Fruit fly (Drosophila melanogaster): Measurements from ENCODE around the gene RpS19b.

The RpS19b gene

DNA sequence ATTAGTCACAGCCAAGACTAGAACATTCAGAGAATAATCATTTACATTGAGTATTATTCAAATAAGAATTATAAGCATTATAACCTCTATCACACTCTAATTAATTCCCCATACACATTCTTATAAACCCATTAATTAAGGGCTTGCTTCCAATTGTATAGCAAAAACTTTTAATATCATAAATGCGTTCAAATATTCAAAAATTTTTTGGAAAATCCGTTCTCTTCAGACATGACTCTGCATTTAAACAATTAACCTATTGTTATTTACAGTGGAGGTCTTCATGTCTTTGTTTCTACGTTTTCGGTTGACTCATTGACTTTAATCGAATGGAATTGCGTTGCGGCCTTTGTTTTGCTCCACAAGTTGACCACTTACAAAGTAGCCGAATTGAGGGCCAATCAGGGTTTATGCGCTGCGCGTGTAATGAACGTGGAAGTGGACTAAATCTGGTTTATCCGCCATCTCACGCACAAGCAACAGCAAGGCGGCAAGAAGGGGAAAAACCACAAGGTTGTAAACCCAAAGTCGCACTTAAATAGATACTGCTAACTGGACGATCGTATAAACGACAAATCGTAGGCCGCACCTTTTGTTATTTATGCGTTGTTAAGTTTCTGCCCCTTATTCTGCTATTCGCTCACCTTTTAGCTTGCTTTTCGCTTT is 12.3 kb downstream of the RpS19b start:
- TF ChIP-seq Pif1A (GFP tag; optimal IDR thresholded peaks at IDR 0.05) (peak; percentile 6), D1 (tag; optimal IDR thresholded peaks at IDR 0.05) (no peak), Pif1B (GFP tag; optimal IDR thresholded peaks at IDR 0.05) (no peak), CG4496 (GFP tag; IDR thresholded peaks at IDR 0.05) (peak; percentile 74), fd96Ca (GFP tag; IDR thresholded peaks at IDR 0.05) (peak; percentile 62; the same call in 2 of the 3 replicates), rn (GFP tag; IDR thresholded peaks at IDR 0.05) (no peak), Snoo (tag; optimal IDR thresholded peaks at IDR 0.05) (peak; percentile 52), CG9948 (tag; optimal IDR thresholded peaks at IDR 0.05) (peak; percentile 33), CG15710 (tag; optimal IDR thresholded peaks at IDR 0.05) (peak; percentile 58), CG13204 (GFP tag; optimal IDR thresholded peaks at IDR 0.05) (no peak), CG8159 (tag; optimal IDR thresholded peaks at IDR 0.05) (peak; percentile 51), EcR (GFP tag; optimal IDR thresholded peaks at IDR 0.05) (peak; percentile 62), CG32121 (GFP tag; IDR thresholded peaks at IDR 0.05) (peak; percentile 24; the same call in 1 of the 2 replicates), CG34367 (tag; optimal IDR thresholded peaks at IDR 0.05) (peak; percentile 37), Ets98B (GFP tag; IDR thresholded peaks at IDR 0.05) (peak; percentile 52), gl (tag; optimal IDR thresholded peaks at IDR 0.05) (peak; percentile 44), CG10348 (GFP tag; IDR thresholded peaks at IDR 0.05) (no peak), CG8301 (tag; optimal IDR thresholded peaks at IDR 0.05) (no peak), CG12605 (GFP tag; IDR thresholded peaks at IDR 0.05) (no peak), CG17806 (tag; optimal IDR thresholded peaks at IDR 0.05) (peak; percentile 36), CG14655 (GFP tag; optimal IDR thresholded peaks at IDR 0.05) (no peak)

DNA sequence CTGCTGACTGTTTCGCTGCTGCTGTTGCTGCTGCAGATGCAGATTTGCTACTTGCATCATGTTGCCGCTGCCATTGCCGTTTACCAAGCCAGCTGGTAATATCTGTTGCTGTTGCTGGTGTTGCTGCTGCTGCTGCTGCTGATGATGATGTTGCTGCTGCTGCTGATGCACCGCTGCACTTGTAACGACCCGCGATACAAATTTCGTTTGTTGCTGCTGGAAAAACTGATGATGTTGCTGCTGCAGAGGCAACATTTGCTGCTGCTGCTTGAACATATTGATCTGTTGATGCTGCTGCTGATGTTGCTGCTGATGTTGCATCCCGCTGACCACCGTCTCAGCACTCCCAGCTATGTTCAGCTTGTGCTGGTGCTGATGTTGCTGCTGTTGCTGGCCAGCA is 12.9 kb downstream of the RpS19b start:
- no peak for TF ChIP-seq EcR (GFP tag; optimal IDR thresholded peaks at IDR 0.05)
- no peak for TF ChIP-seq CG14655 (GFP tag; optimal IDR thresholded peaks at IDR 0.05)
- no peak for TF ChIP-seq CG10348 (GFP tag; IDR thresholded peaks at IDR 0.05)
- TF ChIP-seq gl (tag; optimal IDR thresholded peaks at IDR 0.05) = no peak
- no peak for TF ChIP-seq CG12605 (GFP tag; IDR thresholded peaks at IDR 0.05)
- TF ChIP-seq CG32121 (GFP tag; IDR thresholded peaks at IDR 0.05) = no peak
- no peak for TF ChIP-seq Pif1B (GFP tag; optimal IDR thresholded peaks at IDR 0.05)
- TF ChIP-seq CG17806 (tag; optimal IDR thresholded peaks at IDR 0.05) = no peak
- TF ChIP-seq D1 (tag; optimal IDR thresholded peaks at IDR 0.05) = no peak
- no peak for TF ChIP-seq CG13204 (GFP tag; optimal IDR thresholded peaks at IDR 0.05)
- no peak for TF ChIP-seq Pif1A (GFP tag; optimal IDR thresholded peaks at IDR 0.05)
- no peak for TF ChIP-seq CG9948 (tag; optimal IDR thresholded peaks at IDR 0.05)
- TF ChIP-seq CG15710 (tag; optimal IDR thresholded peaks at IDR 0.05) = no peak

DNA sequence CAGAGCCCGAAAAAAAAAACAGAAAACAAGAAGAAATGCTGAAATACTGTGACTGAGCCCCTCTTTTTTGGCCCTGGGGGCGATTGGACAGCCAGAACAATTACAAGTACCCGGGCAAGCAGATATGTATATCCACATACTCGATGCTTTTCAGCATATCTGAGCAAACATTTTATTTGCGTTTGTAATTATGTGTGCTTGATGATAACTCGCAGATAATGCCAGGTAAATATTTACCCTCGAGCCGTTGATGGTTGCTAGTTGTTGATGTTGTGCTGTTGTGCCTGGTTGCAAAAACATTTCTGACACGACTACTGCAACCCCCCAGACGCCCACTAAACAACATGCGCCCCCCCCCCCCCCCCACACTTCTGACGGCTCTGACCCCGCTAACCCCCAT is 14.0 kb downstream of the RpS19b start:
- TF ChIP-seq CG4496 (GFP tag; IDR thresholded peaks at IDR 0.05) = no peak
- peak; percentile 5 for TF ChIP-seq gl (tag; optimal IDR thresholded peaks at IDR 0.05)
- TF ChIP-seq EcR (GFP tag; optimal IDR thresholded peaks at IDR 0.05) = no peak
- no peak for TF ChIP-seq CG17806 (tag; optimal IDR thresholded peaks at IDR 0.05)
- TF ChIP-seq CG10348 (GFP tag; IDR thresholded peaks at IDR 0.05) = no peak
- no peak for TF ChIP-seq Pif1A (GFP tag; optimal IDR thresholded peaks at IDR 0.05)
- no peak for TF ChIP-seq rn (GFP tag; IDR thresholded peaks at IDR 0.05)
- TF ChIP-seq CG14655 (GFP tag; optimal IDR thresholded peaks at IDR 0.05) = no peak

DNA sequence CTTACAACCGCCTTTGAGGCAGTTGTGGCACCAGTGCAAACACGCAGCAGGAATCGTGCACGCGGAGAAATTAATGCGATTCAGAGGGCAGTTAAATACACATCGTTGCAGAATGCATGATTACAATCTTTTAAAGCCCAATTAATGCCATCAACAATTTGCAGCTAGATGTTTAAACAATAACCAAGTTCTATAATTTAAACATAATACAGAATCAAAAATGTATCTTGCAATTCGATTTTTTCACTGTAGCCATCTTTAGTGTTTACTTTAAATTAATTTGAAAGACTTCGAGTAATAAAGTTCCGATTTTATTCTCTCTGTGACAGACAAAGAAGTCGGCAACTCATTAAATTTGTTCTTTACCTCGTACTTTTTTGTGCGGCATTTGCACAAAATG is 17.4 kb downstream of the RpS19b start:
- TF ChIP-seq Pif1B (GFP tag; optimal IDR thresholded peaks at IDR 0.05) (peak; percentile 75), CG34367 (tag; optimal IDR thresholded peaks at IDR 0.05) (peak; percentile 90), CG8301 (tag; optimal IDR thresholded peaks at IDR 0.05) (peak; percentile 78), fd96Ca (GFP tag; IDR thresholded peaks at IDR 0.05) (peak; percentile 70), CG17806 (tag; optimal IDR thresholded peaks at IDR 0.05) (peak; percentile 93), rn (GFP tag; IDR thresholded peaks at IDR 0.05) (0 out of 2 replicates have a peak, but pooled peaks have one; percentile 27), CG32121 (GFP tag; IDR thresholded peaks at IDR 0.05) (no peak), CG14655 (GFP tag; optimal IDR thresholded peaks at IDR 0.05) (peak; percentile 83), CG15710 (tag; optimal IDR thresholded peaks at IDR 0.05) (peak; percentile 91), CG9948 (tag; optimal IDR thresholded peaks at IDR 0.05) (peak; percentile 92), CG12605 (GFP tag; IDR thresholded peaks at IDR 0.05) (no peak; the same call in 1 of the 2 replicates), CG10348 (GFP tag; IDR thresholded peaks at IDR 0.05) (no peak), D1 (tag; optimal IDR thresholded peaks at IDR 0.05) (peak; percentile 82), Snoo (tag; optimal IDR thresholded peaks at IDR 0.05) (peak; percentile 82), CG8159 (tag; optimal IDR thresholded peaks at IDR 0.05) (peak; percentile 94), CG4496 (GFP tag; IDR thresholded peaks at IDR 0.05) (peak; percentile 61; the same call in 2 of the 3 replicates), EcR (GFP tag; optimal IDR thresholded peaks at IDR 0.05) (no peak), CG13204 (GFP tag; optimal IDR thresholded peaks at IDR 0.05) (peak; percentile 62), Pif1A (GFP tag; optimal IDR thresholded peaks at IDR 0.05) (peak; percentile 88), gl (tag; optimal IDR thresholded peaks at IDR 0.05) (peak; percentile 78), Ets98B (GFP tag; IDR thresholded peaks at IDR 0.05) (peak; percentile 38; the same call in 1 of the 2 replicates)

DNA sequence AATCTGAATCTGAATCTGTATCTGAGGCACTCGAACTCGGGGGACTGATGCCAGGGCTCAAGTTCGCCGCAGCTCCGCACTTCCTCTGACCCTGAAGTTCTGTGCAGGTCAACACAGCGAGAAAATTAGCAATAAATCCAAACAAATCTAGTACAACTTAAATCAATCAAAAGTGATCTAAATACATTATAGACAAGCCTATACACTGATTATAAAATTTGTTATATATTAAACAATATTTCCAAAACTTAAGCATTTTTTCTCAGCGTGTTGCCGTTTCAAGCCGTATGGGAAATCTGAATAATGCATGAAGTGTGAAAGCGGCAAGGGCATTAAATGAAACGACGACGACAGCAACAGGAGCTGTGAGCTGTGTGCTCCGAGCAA is 18.3 kb downstream of the RpS19b start:
- TF ChIP-seq CG34367 (tag; optimal IDR thresholded peaks at IDR 0.05) (peak; percentile 96), CG17806 (tag; optimal IDR thresholded peaks at IDR 0.05) (peak; percentile 96), Pif1B (GFP tag; optimal IDR thresholded peaks at IDR 0.05) (peak; percentile 95), CG4496 (GFP tag; IDR thresholded peaks at IDR 0.05) (peak; percentile 86), CG8301 (tag; optimal IDR thresholded peaks at IDR 0.05) (peak; percentile 66), CG32121 (GFP tag; IDR thresholded peaks at IDR 0.05) (no peak), CG15710 (tag; optimal IDR thresholded peaks at IDR 0.05) (peak; percentile 98), CG12605 (GFP tag; IDR thresholded peaks at IDR 0.05) (peak; percentile 73), D1 (tag; optimal IDR thresholded peaks at IDR 0.05) (peak; percentile 93), CG9948 (tag; optimal IDR thresholded peaks at IDR 0.05) (peak; percentile 94), gl (tag; optimal IDR thresholded peaks at IDR 0.05) (peak; percentile 91), Snoo (tag; optimal IDR thresholded peaks at IDR 0.05) (peak; percentile 95), rn (GFP tag; IDR thresholded peaks at IDR 0.05) (peak; percentile 49), CG13204 (GFP tag; optimal IDR thresholded peaks at IDR 0.05) (peak; percentile 94), Ets98B (GFP tag; IDR thresholded peaks at IDR 0.05) (peak; percentile 45; the same call in 1 of the 2 replicates), CG10348 (GFP tag; IDR thresholded peaks at IDR 0.05) (no peak), fd96Ca (GFP tag; IDR thresholded peaks at IDR 0.05) (peak; percentile 34; the same call in 1 of the 3 replicates), Pif1A (GFP tag; optimal IDR thresholded peaks at IDR 0.05) (peak; percentile 95), CG14655 (GFP tag; optimal IDR thresholded peaks at IDR 0.05) (peak; percentile 78), CG8159 (tag; optimal IDR thresholded peaks at IDR 0.05) (peak; percentile 97), EcR (GFP tag; optimal IDR thresholded peaks at IDR 0.05) (peak; percentile 88)
